ENCODE assay signal across 4 worm cellular contexts in genomic region chrIV:1012447-1012846, ce11.
TF ChIP-seq lines count a peak whose summit lies in the region.

Gene rbm-39, plus strand, starts transcription at chrIV:1012624.

TF ChIP-seq in whole organism, L2 larva, 48 proteins besides CTCF, POLR2A, EP300 and RAD21 (continues in another document):
- TF ChIP-seq crh-2 (tag; optimal IDR thresholded peaks at IDR 0.05; lab: Kevin White, UChicago) (peak; percentile 84), egl-27 (tag; optimal IDR thresholded peaks at IDR 0.05; lab: Kevin White, UChicago) (peak; percentile 43), nhr-21 (tag; optimal IDR thresholded peaks at IDR 0.05; lab: Kevin White, UChicago) (peak; percentile 70), nhr-10 (tag; optimal IDR thresholded peaks at IDR 0.05; lab: Kevin White, UChicago) (no peak), unc-62 (GFP tag; optimal IDR thresholded peaks at IDR 0.05; lab: Kevin White, UChicago) (no peak), elt-1 (tag; optimal IDR thresholded peaks at IDR 0.05; lab: Kevin White, UChicago) (no peak), fos-1 (tag; optimal IDR thresholded peaks at IDR 0.05; lab: Kevin White, UChicago) (peak; percentile 48), nhr-237 (tag; optimal IDR thresholded peaks at IDR 0.05; lab: Kevin White, UChicago) (no peak), unc-39 (tag; optimal IDR thresholded peaks at IDR 0.05; lab: Kevin White, UChicago) (no peak), blmp-1 (tag; optimal IDR thresholded peaks at IDR 0.05; lab: Kevin White, UChicago; ENCODE audit: insufficient read depth) (peak; percentile 14), aly-2 (tag; optimal IDR thresholded peaks at IDR 0.05; lab: Kevin White, UChicago) (no peak), mdl-1 (tag; optimal IDR thresholded peaks at IDR 0.05; lab: Kevin White, UChicago) (peak in 1 of 2 experiments; percentile 59), F13H6.1 (tag; optimal IDR thresholded peaks at IDR 0.05; lab: Kevin White, UChicago) (peak; percentile 76), skn-1 (tag; optimal IDR thresholded peaks at IDR 0.05; lab: Kevin White, UChicago) (no peak), nhr-77 (tag; optimal IDR thresholded peaks at IDR 0.05; lab: Kevin White, UChicago) (no peak), nhr-129 (tag; optimal IDR thresholded peaks at IDR 0.05; lab: Kevin White, UChicago) (peak; percentile 77), sem-4 (tag; optimal IDR thresholded peaks at IDR 0.05; lab: Kevin White, UChicago) (peak; percentile 8), sma-9 (GFP tag; optimal IDR thresholded peaks at IDR 0.05; lab: Kevin White, UChicago) (no peak), sma-9 (tag; optimal IDR thresholded peaks at IDR 0.05; lab: Kevin White, UChicago) (no peak), nhr-23 (tag; optimal IDR thresholded peaks at IDR 0.05; lab: Kevin White, UChicago) (no peak), zag-1 (tag; optimal IDR thresholded peaks at IDR 0.05; lab: Kevin White, UChicago) (no peak), sma-3 (GFP tag; optimal IDR thresholded peaks at IDR 0.05; lab: Kevin White, UChicago) (peak; percentile 83), mbf-1 (tag; optimal IDR thresholded peaks at IDR 0.05; lab: Kevin White, UChicago) (no peak), ztf-11 (tag; optimal IDR thresholded peaks at IDR 0.05; lab: Kevin White, UChicago) (no peak)

TF ChIP-seq in whole organism, L4 larva, 104 proteins besides CTCF, POLR2A, EP300 and RAD21 (continues in another document):
- TF ChIP-seq hlh-11 (tag; optimal IDR thresholded peaks at IDR 0.05; lab: Kevin White, UChicago) (peak; percentile 77), pha-4 (GFP tag; IDR thresholded peaks at IDR 0.05; lab: Robert Waterston, UW) (peak; percentile 17; the same call in 1 of the 2 replicates), pha-4 (tag; optimal IDR thresholded peaks at IDR 0.05; lab: Kevin White, UChicago) (no peak), nhr-6 (tag; optimal IDR thresholded peaks at IDR 0.05; lab: Kevin White, UChicago) (peak; percentile 77), fos-1 (tag; optimal IDR thresholded peaks at IDR 0.05; lab: Kevin White, UChicago) (no peak), ama-1 (optimal IDR thresholded peaks at IDR 0.05; lab: Kevin White, UChicago) (peak; percentile 90), nhr-102 (tag; optimal IDR thresholded peaks at IDR 0.05; lab: Kevin White, UChicago) (peak; percentile 53), aha-1 (tag; lab: Kevin White, UChicago) (peak; percentile 62), lin-1 (GFP tag; IDR thresholded peaks at IDR 0.05; lab: Robert Waterston, UW) (no peak), hif-1 (tag; optimal IDR thresholded peaks at IDR 0.05; lab: Kevin White, UChicago) (peak in 1 of 2 experiments; percentile 95), nhr-77 (tag; optimal IDR thresholded peaks at IDR 0.05; lab: Kevin White, UChicago) (peak; percentile 48), ZK546.5 (tag; optimal IDR thresholded peaks at IDR 0.05; lab: Kevin White, UChicago) (peak in 1 of 2 experiments; percentile 21), mdl-1 (tag; optimal IDR thresholded peaks at IDR 0.05; lab: Kevin White, UChicago) (peak in 1 of 2 experiments; percentile 76), skn-1 (tag; optimal IDR thresholded peaks at IDR 0.05; lab: Kevin White, UChicago) (no peak), F37D6.2 (tag; optimal IDR thresholded peaks at IDR 0.05; lab: Kevin White, UChicago) (peak; percentile 57), cey-2 (tag; optimal IDR thresholded peaks at IDR 0.05; lab: Kevin White, UChicago; ENCODE audit: borderline replicate concordance, insufficient read depth) (no peak), F44E2.7 (GFP tag; IDR thresholded peaks at IDR 0.05; lab: Robert Waterston, UW) (no peak), tra-1 (GFP tag; IDR thresholded peaks at IDR 0.05; lab: Robert Waterston, UW) (0 out of 2 replicates have a peak, but pooled peaks have one; percentile 41), mxl-3 (GFP tag; optimal IDR thresholded peaks at IDR 0.05; lab: Kevin White, UChicago) (peak; percentile 29), lsy-2 (tag; optimal IDR thresholded peaks at IDR 0.05; lab: Kevin White, UChicago) (peak; percentile 58 to 91), nhr-111 (GFP tag; optimal IDR thresholded peaks at IDR 0.05; lab: Kevin White, UChicago) (no peak), T26A8.4 (GFP tag; IDR thresholded peaks at IDR 0.05; lab: Robert Waterston, UW) (peak; percentile 63), hmg-1.1 (GFP tag; IDR thresholded peaks at IDR 0.05; lab: Robert Waterston, UW) (peak; percentile 76)

TF ChIP-seq in whole organism, late embryonic, 69 proteins besides CTCF, POLR2A, EP300 and RAD21 (continues in another document):
- TF ChIP-seq C38D4.7 (GFP tag; optimal IDR thresholded peaks at IDR 0.05; lab: Kevin White, UChicago) (no peak), ceh-48 (tag; optimal IDR thresholded peaks at IDR 0.05; lab: Kevin White, UChicago) (peak; percentile 5), nfya-1 (tag; optimal IDR thresholded peaks at IDR 0.05; lab: Kevin White, UChicago) (peak; percentile 64), syd-9 (tag; optimal IDR thresholded peaks at IDR 0.05; lab: Kevin White, UChicago) (no peak), eyg-1 (tag; optimal IDR thresholded peaks at IDR 0.05; lab: Kevin White, UChicago) (no peak), pqm-1 (tag; optimal IDR thresholded peaks at IDR 0.05; lab: Kevin White, UChicago) (no peak), elt-4 (tag; optimal IDR thresholded peaks at IDR 0.05; lab: Kevin White, UChicago) (no peak), fkh-6 (tag; optimal IDR thresholded peaks at IDR 0.05; lab: Kevin White, UChicago) (no peak), pros-1 (tag; optimal IDR thresholded peaks at IDR 0.05; lab: Kevin White, UChicago) (no peak), Y22D7AL.16 (tag; optimal IDR thresholded peaks at IDR 0.05; lab: Kevin White, UChicago) (no peak), nhr-232 (tag; optimal IDR thresholded peaks at IDR 0.05; lab: Kevin White, UChicago) (no peak), tbx-2 (tag; optimal IDR thresholded peaks at IDR 0.05; lab: Kevin White, UChicago) (peak; percentile 43), T23F11.4 (GFP tag; optimal IDR thresholded peaks at IDR 0.05; lab: Kevin White, UChicago) (no peak), madf-2 (tag; optimal IDR thresholded peaks at IDR 0.05; lab: Kevin White, UChicago) (peak; percentile 21), ceh-18 (tag; optimal IDR thresholded peaks at IDR 0.05; lab: Kevin White, UChicago) (peak; percentile 22), sdc-2 (tag; optimal IDR thresholded peaks at IDR 0.05; lab: Kevin White, UChicago) (no peak), pag-3 (tag; optimal IDR thresholded peaks at IDR 0.05; lab: Kevin White, UChicago; ENCODE audit: borderline replicate concordance) (no peak), rnt-1 (tag; optimal IDR thresholded peaks at IDR 0.05; lab: Kevin White, UChicago) (no peak), K02D7.2 (tag; optimal IDR thresholded peaks at IDR 0.05; lab: Kevin White, UChicago) (no peak), pax-1 (tag; optimal IDR thresholded peaks at IDR 0.05; lab: Kevin White, UChicago) (peak; percentile 40), lin-11 (tag; optimal IDR thresholded peaks at IDR 0.05; lab: Kevin White, UChicago) (no peak), unc-3 (GFP tag; conservative IDR thresholded peaks at IDR 0.05; lab: Robert Waterston, UW) (no peak), unc-3 (tag; optimal IDR thresholded peaks at IDR 0.05; lab: Kevin White, UChicago) (no peak), ceh-19 (GFP tag; optimal IDR thresholded peaks at IDR 0.05; lab: Kevin White, UChicago) (no peak), ets-4 (tag; optimal IDR thresholded peaks at IDR 0.05; lab: Kevin White, UChicago) (no peak), che-1 (tag; optimal IDR thresholded peaks at IDR 0.05; lab: Kevin White, UChicago) (no peak), hlh-13 (GFP tag; optimal IDR thresholded peaks at IDR 0.05; lab: Kevin White, UChicago) (no peak)

TF ChIP-seq in whole organism, mixed stage, embryonic, 35 proteins besides CTCF, POLR2A, EP300 and RAD21:
- TF ChIP-seq elt-3 (tag; optimal IDR thresholded peaks at IDR 0.05; lab: Kevin White, UChicago) (no peak), hlh-1 (tag; optimal IDR thresholded peaks at IDR 0.05; lab: Kevin White, UChicago) (peak; percentile 15), lsy-2 (tag; optimal IDR thresholded peaks at IDR 0.05; lab: Kevin White, UChicago) (peak; percentile 82), ztf-11 (tag; optimal IDR thresholded peaks at IDR 0.05; lab: Kevin White, UChicago) (no peak), M03D4.4 (tag; optimal IDR thresholded peaks at IDR 0.05; lab: Kevin White, UChicago) (no peak), ceh-39 (tag; optimal IDR thresholded peaks at IDR 0.05; lab: Kevin White, UChicago) (peak; percentile 77), nhr-28 (tag; optimal IDR thresholded peaks at IDR 0.05; lab: Kevin White, UChicago) (no peak), lin-13 (tag; optimal IDR thresholded peaks at IDR 0.05; lab: Kevin White, UChicago) (peak; percentile 80), ceh-83 (GFP tag; optimal IDR thresholded peaks at IDR 0.05; lab: Kevin White, UChicago) (no peak), nhr-237 (tag; optimal IDR thresholded peaks at IDR 0.05; lab: Kevin White, UChicago) (peak; percentile 50), mab-5 (tag; optimal IDR thresholded peaks at IDR 0.05; lab: Kevin White, UChicago) (no peak), pha-4 (tag; optimal IDR thresholded peaks at IDR 0.05; lab: Kevin White, UChicago) (peak; percentile 74), unc-62 (GFP tag; optimal IDR thresholded peaks at IDR 0.05; lab: Kevin White, UChicago) (no peak), ham-2 (GFP tag; optimal IDR thresholded peaks at IDR 0.05; lab: Kevin White, UChicago) (no peak), snpc-4 (tag; optimal IDR thresholded peaks at IDR 0.05; lab: Kevin White, UChicago) (no peak), elt-1 (tag; optimal IDR thresholded peaks at IDR 0.05; lab: Kevin White, UChicago; ENCODE audit: borderline replicate concordance, insufficient read depth) (no peak), sptf-1 (tag; optimal IDR thresholded peaks at IDR 0.05; lab: Kevin White, UChicago) (no peak), mep-1 (tag; optimal IDR thresholded peaks at IDR 0.05; lab: Kevin White, UChicago) (peak; percentile 82), unc-120 (tag; optimal IDR thresholded peaks at IDR 0.05; lab: Kevin White, UChicago; ENCODE audit: poor library complexity, severe bottlenecking) (peak; percentile 7), ces-1 (GFP tag; optimal IDR thresholded peaks at IDR 0.05; lab: Kevin White, UChicago) (peak; percentile 97), nhr-12 (tag; optimal IDR thresholded peaks at IDR 0.05; lab: Kevin White, UChicago) (no peak), sem-2 (GFP tag; optimal IDR thresholded peaks at IDR 0.05; lab: Kevin White, UChicago) (no peak), nhr-2 (tag; optimal IDR thresholded peaks at IDR 0.05; lab: Kevin White, UChicago) (no peak), nhr-76 (tag; optimal IDR thresholded peaks at IDR 0.05; lab: Kevin White, UChicago) (no peak)
TF ChIP-seq in whole organism, mixed stage, embryonic: peak in this region for 9.
